Worm (Caenorhabditis elegans): ENCODE data around the gene csp-1.

ce11 chrII:13632238-13632637 lies 31.2 kb downstream of the csp-1 start, which contains the start of gene tag-10:
- no peak for TF ChIP-seq W03F9.2 (tag; optimal IDR thresholded peaks at IDR 0.05)
- no peak for TF ChIP-seq him-1 (tag; optimal IDR thresholded peaks at IDR 0.05)
- no peak for TF ChIP-seq dao-5 (tag; optimal IDR thresholded peaks at IDR 0.05)

All from whole organism, L4/young adult.